Worm (Caenorhabditis elegans) whole organism, L4 larva: ENCODE measurements around the gene polk-1.

Source experiments
- D1046.2 ChIP-seq: fragments of 200-800 bp; sonication (Bioruptor generic); IDR thresholded peaks from 2 replicates; pipeline ENCODE4 v1.3.6; 2022; ENCODE audit warnings: missing genetic modification characterization, missing compliant biosample characterization
- F10B5.3 ChIP-seq: sonication (generic microtip); optimal IDR thresholded peaks from 2 replicates; lab custom pipeline; 2016; ENCODE audit warnings: mild to moderate bottlenecking, missing genetic modification characterization, missing compliant biosample characterization
- F26F4.8 ChIP-seq: fragments of 200-800 bp; sonication (Bioruptor generic); conservative IDR thresholded peaks from 2 replicates; pipeline ENCODE4 v1.3.6; 2022; ENCODE audit warnings: missing genetic modification characterization, missing compliant biosample characterization
- F37D6.2 ChIP-seq: sonication (generic microtip); optimal IDR thresholded peaks from 2 replicates; lab custom pipeline; 2016; ENCODE audit warnings: mild to moderate bottlenecking, missing genetic modification characterization, missing compliant biosample characterization
- F49E8.2 ChIP-seq: sonication (generic microtip); optimal IDR thresholded peaks from 2 replicates; lab custom pipeline; 2016; ENCODE audit warnings: missing compliant biosample characterization, mild to moderate bottlenecking, missing genetic modification characterization, borderline replicate concordance
- T20F7.1 ChIP-seq: fragments of 200-800 bp; sonication (Bioruptor generic); optimal IDR thresholded peaks from 2 replicates; lab custom pipeline; 2018; ENCODE audit warnings: mild to moderate bottlenecking, missing genetic modification characterization, missing compliant biosample characterization
- T26A8.4 ChIP-seq: fragments of 200-800 bp; sonication (Bioruptor generic); IDR thresholded peaks from 2 replicates; pipeline ENCODE4 v1.3.6; 2022; ENCODE audit warnings: missing genetic modification characterization, missing compliant biosample characterization
- Y105C5A.15 ChIP-seq: fragments of 200-800 bp; sonication (Bioruptor generic); IDR thresholded peaks from 2 replicates; pipeline ENCODE4 v1.3.6; 2022; ENCODE audit warnings: missing genetic modification characterization, missing compliant biosample characterization
- Y5F2A.4 ChIP-seq: fragments of 200-800 bp; sonication (Bioruptor generic); optimal IDR thresholded peaks from 2 replicates; lab custom pipeline; 2018; ENCODE audit warnings: mild to moderate bottlenecking, missing genetic modification characterization, missing compliant biosample characterization
- aha-1 ChIP-seq: fragments of 150-350 bp; peaks from one replicate; lab custom pipeline; 2014; ENCODE audit warnings: missing biosample characterization, missing genetic modification characterization
- arid-1 ChIP-seq: fragments of 200-800 bp; sonication (Bioruptor generic); conservative IDR thresholded peaks from 2 replicates; pipeline ENCODE4 v1.3.6; 2022; ENCODE audit warnings: missing genetic modification reagents, missing genetic modification characterization, missing compliant biosample characterization
- attf-4 ChIP-seq: sonication (generic microtip); optimal IDR thresholded peaks from 3 replicates; lab custom pipeline; 2017; ENCODE audit warnings: missing biosample characterization, missing genetic modification characterization
- ceh-32 ChIP-seq: sonication (generic microtip); optimal IDR thresholded peaks from 2 replicates; lab custom pipeline; 2016; ENCODE audit warnings: mild to moderate bottlenecking, missing genetic modification characterization, missing compliant biosample characterization; ENCODE audit not compliant: poor library complexity
- ceh-82 ChIP-seq: sonication (generic microtip); optimal IDR thresholded peaks from 2 replicates; lab custom pipeline; 2017; ENCODE audit warnings: missing biosample characterization, missing genetic modification characterization
- daf-16 ChIP-seq, 3 experiments: sonication (generic microtip); optimal IDR thresholded peaks; 2 replicates each; lab custom pipeline; 2016 to 2017; ENCODE audit warnings: missing genetic modification characterization in 3 of 3, missing genetic modification reagents in 3 of 3, mild to moderate bottlenecking in 2 of 3, missing compliant biosample characterization in 2 of 3, missing biosample characterization in 1 of 3, moderate library complexity in 1 of 3
- dmd-6 ChIP-seq: fragments of 200-800 bp; sonication (Bioruptor generic); IDR thresholded peaks from 2 replicates; pipeline ENCODE4 v1.3.6; 2022; ENCODE audit warnings: missing genetic modification reagents, missing genetic modification characterization, missing compliant biosample characterization
- dmd-8 ChIP-seq: fragments of 200-800 bp; sonication (Bioruptor generic); IDR thresholded peaks from 2 replicates; pipeline ENCODE4 v1.3.6; 2022; ENCODE audit warnings: missing genetic modification characterization, missing compliant biosample characterization
- fkh-10 ChIP-seq: fragments of 150-350 bp; optimal IDR thresholded peaks from 2 replicates; lab custom pipeline; 2014; ENCODE audit warnings: missing biosample characterization, missing genetic modification reagents, missing genetic modification characterization
- hif-1 ChIP-seq, 2 experiments: sonication (generic microtip); optimal IDR thresholded peaks; 2 replicates each; lab custom pipeline; 2016 to 2017; ENCODE audit warnings: missing compliant biosample characterization in 2 of 2, missing genetic modification characterization in 2 of 2, missing genetic modification reagents in 2 of 2, missing genotype in 2 of 2, mild to moderate bottlenecking in 1 of 2
- hlh-30 ChIP-seq: sonication (generic microtip); optimal IDR thresholded peaks from 2 replicates; lab custom pipeline; 2017; ENCODE audit warnings: antibody characterized with exemption, mild to moderate bottlenecking, missing genetic modification characterization, missing compliant biosample characterization; ENCODE audit not compliant: insufficient read depth
- lin-38 ChIP-seq: fragments of 200-800 bp; sonication (Bioruptor generic); IDR thresholded peaks from 2 replicates; pipeline ENCODE4 v1.3.6; 2022; ENCODE audit warnings: missing genetic modification reagents, missing genetic modification characterization, missing compliant biosample characterization
- lsy-2 ChIP-seq, 2 experiments: fragments of 150-350 bp in 1 of 2; sonication (generic microtip) in 1 of 2; optimal IDR thresholded peaks; 2 replicates each; lab custom pipeline; 2014 to 2017; ENCODE audit warnings: missing biosample characterization in 2 of 2, missing genetic modification characterization in 2 of 2
- madf-5 ChIP-seq, 2 experiments: fragments of 200-800 bp; sonication (Bioruptor generic); IDR thresholded peaks; 2 replicates each; pipeline ENCODE4 v1.3.6; 2022; ENCODE audit warnings: missing compliant biosample characterization in 2 of 2, missing genetic modification characterization in 2 of 2
- mdt-29 ChIP-seq: fragments of 200-800 bp; sonication (Bioruptor generic); IDR thresholded peaks from 2 replicates; pipeline ENCODE4 v1.3.6; 2022; ENCODE audit warnings: missing genetic modification reagents, missing genetic modification characterization, missing compliant biosample characterization
- mxl-2 ChIP-seq: fragments of 200-800 bp; sonication (Bioruptor generic); conservative IDR thresholded peaks from 2 replicates; pipeline ENCODE4 v1.3.6; 2022; ENCODE audit warnings: missing genetic modification reagents, missing genetic modification characterization, missing compliant biosample characterization
- mxl-3 ChIP-seq: fragments of 200-800 bp; sonication (Bioruptor generic); optimal IDR thresholded peaks from 2 replicates; lab custom pipeline; 2018; ENCODE audit warnings: mild to moderate bottlenecking, missing genetic modification characterization, missing compliant biosample characterization
- nhr-11 ChIP-seq: fragments of 150-350 bp; optimal IDR thresholded peaks from 2 replicates; lab custom pipeline; 2014; ENCODE audit warnings: missing biosample characterization, missing genetic modification characterization
- nhr-237 ChIP-seq: sonication (generic microtip); optimal IDR thresholded peaks from 2 replicates; lab custom pipeline; 2017; ENCODE audit warnings: missing biosample characterization, missing genetic modification characterization
- nhr-41 ChIP-seq: fragments of 200-800 bp; sonication (Bioruptor generic); IDR thresholded peaks from 2 replicates; pipeline ENCODE4 v1.3.6; 2022; ENCODE audit warnings: missing genetic modification reagents, missing genetic modification characterization, missing compliant biosample characterization
- nhr-42 ChIP-seq: fragments of 200-800 bp; sonication (Bioruptor generic); IDR thresholded peaks from 2 replicates; pipeline ENCODE4 v1.3.6; 2022; ENCODE audit warnings: missing genetic modification characterization, missing compliant biosample characterization
- nhr-48 ChIP-seq: sonication (generic microtip); optimal IDR thresholded peaks from 2 replicates; lab custom pipeline; 2016; ENCODE audit warnings: mild to moderate bottlenecking, missing genetic modification characterization, missing compliant biosample characterization
- nhr-6 ChIP-seq: fragments of 150-350 bp; optimal IDR thresholded peaks from 2 replicates; lab custom pipeline; 2014; ENCODE audit warnings: missing biosample characterization, missing genetic modification characterization
- nhr-76 ChIP-seq: fragments of 150-350 bp; optimal IDR thresholded peaks from 2 replicates; lab custom pipeline; 2014; ENCODE audit warnings: missing biosample characterization, missing genetic modification characterization
- php-3 ChIP-seq: fragments of 200-800 bp; sonication (Bioruptor generic); IDR thresholded peaks from 2 replicates; pipeline ENCODE4 v1.3.6; 2022; ENCODE audit warnings: missing genetic modification reagents, missing genetic modification characterization, missing compliant biosample characterization
- pqm-1 ChIP-seq: sonication (generic microtip); optimal IDR thresholded peaks from 2 replicates; lab custom pipeline; 2017; ENCODE audit warnings: missing biosample characterization, missing genetic modification characterization
- saeg-2 ChIP-seq: fragments of 200-800 bp; sonication (Bioruptor generic); IDR thresholded peaks from 2 replicates; pipeline ENCODE4 v1.3.6; 2022; ENCODE audit warnings: missing genetic modification reagents, missing genetic modification characterization, missing compliant biosample characterization
- sdz-12 ChIP-seq: fragments of 200-800 bp; sonication (Bioruptor generic); optimal IDR thresholded peaks from 2 replicates; lab custom pipeline; 2018; ENCODE audit warnings: mild to moderate bottlenecking, missing genetic modification characterization, missing compliant biosample characterization
- set-16 ChIP-seq: fragments of 200-800 bp; sonication (Bioruptor generic); IDR thresholded peaks from 2 replicates; pipeline ENCODE4 v1.3.6; 2022; ENCODE audit warnings: missing genetic modification reagents, missing genetic modification characterization, missing compliant biosample characterization
- skn-1 ChIP-seq: fragments of 150-350 bp; optimal IDR thresholded peaks from 2 replicates; lab custom pipeline; 2014; ENCODE audit warnings: missing biosample characterization, missing genetic modification characterization
- snpc-1.2 ChIP-seq: fragments of 200-800 bp; sonication (Bioruptor generic); IDR thresholded peaks from 2 replicates; pipeline ENCODE4 v1.3.6; 2022; ENCODE audit warnings: missing genetic modification reagents, missing genetic modification characterization, missing compliant biosample characterization
- spr-1 ChIP-seq: sonication (generic microtip); optimal IDR thresholded peaks from 2 replicates; lab custom pipeline; 2016; ENCODE audit warnings: mild to moderate bottlenecking, missing genetic modification characterization, missing compliant biosample characterization
- tag-97 ChIP-seq: fragments of 200-800 bp; sonication (Bioruptor generic); IDR thresholded peaks from 2 replicates; pipeline ENCODE4 v1.3.6; 2022; ENCODE audit warnings: missing genetic modification characterization, missing compliant biosample characterization
- unc-130 ChIP-seq: sonication (generic microtip); optimal IDR thresholded peaks from 2 replicates; lab custom pipeline; 2016; ENCODE audit warnings: missing genetic modification reagents, missing genetic modification characterization, missing compliant biosample characterization
- unc-62 ChIP-seq, 3 experiments: fragments of 150-350 bp in 1 of 3; sonication (generic microtip); optimal IDR thresholded peaks in 2 of 3; peaks in 1 of 3; 1 replicate in 1 of 3; 2 replicates in 2 of 3; lab custom pipeline; 2014 to 2017; ENCODE audit warnings: missing biosample characterization in 3 of 3, missing genetic modification characterization in 3 of 3, missing genetic modification reagents in 3 of 3, missing genotype in 1 of 3
- zag-1 ChIP-seq: fragments of 150-350 bp; optimal IDR thresholded peaks from 2 replicates; lab custom pipeline; 2014; ENCODE audit warnings: missing biosample characterization, missing genetic modification characterization
- zfp-3 ChIP-seq: fragments of 200-800 bp; sonication (Bioruptor generic); conservative IDR thresholded peaks from 2 replicates; pipeline ENCODE4 v1.3.6; 2022; ENCODE audit warnings: missing genetic modification reagents, missing genetic modification characterization, missing compliant biosample characterization
- ztf-11 ChIP-seq: fragments of 150-350 bp; optimal IDR thresholded peaks from 2 replicates; lab custom pipeline; 2014; ENCODE audit warnings: missing biosample characterization, missing genetic modification characterization

The polk-1 gene

ce11 chrIII:8656957-8657356 lies 28.6 kb upstream of the polk-1 start (continued):
- TF ChIP-seq snpc-1.2 (GFP tag; lab: Robert Waterston, UW) (no peak), nhr-42 (GFP tag; lab: Robert Waterston, UW) (no peak), F10B5.3 (tag; lab: Kevin White, UChicago) (no peak), tag-97 (GFP tag; lab: Robert Waterston, UW) (no peak), unc-130 (GFP tag; lab: Kevin White, UChicago) (no peak), arid-1 (no peak), pqm-1 (tag; lab: Kevin White, UChicago) (peak; percentile 78), mdt-29 (GFP tag; lab: Robert Waterston, UW) (no peak), Y105C5A.15 (no peak), aha-1 (tag; lab: Kevin White, UChicago) (peak; percentile 76), nhr-11 (tag; lab: Kevin White, UChicago) (no peak), spr-1 (tag; lab: Kevin White, UChicago) (no peak), lin-38 (GFP tag; lab: Robert Waterston, UW) (no peak), lsy-2 (tag; optimal IDR thresholded peaks at IDR 0.05; lab: Kevin White, UChicago) (peak in 1 of 2 experiments; percentile 8), madf-5 (GFP tag; IDR thresholded peaks at IDR 0.05; lab: Robert Waterston, UW) (no peak), mxl-3 (peak; percentile 33), nhr-237 (tag; lab: Kevin White, UChicago) (no peak), ceh-32 (tag; lab: Kevin White, UChicago) (no peak), nhr-6 (tag; lab: Kevin White, UChicago) (no peak), F49E8.2 (tag; lab: Kevin White, UChicago) (no peak), ztf-11 (tag; lab: Kevin White, UChicago) (no peak), T26A8.4 (no peak), attf-4 (tag; lab: Kevin White, UChicago) (no peak), sdz-12 (GFP tag; lab: Kevin White, UChicago) (no peak), Y5F2A.4 (GFP tag; lab: Kevin White, UChicago) (no peak), D1046.2 (no peak), dmd-6 (peak; percentile 93), hif-1 (tag; optimal IDR thresholded peaks at IDR 0.05; lab: Kevin White, UChicago) (no peak), php-3 (GFP tag; lab: Robert Waterston, UW) (peak; percentile 77), nhr-76 (tag; lab: Kevin White, UChicago) (no peak), F26F4.8 (no peak), nhr-41 (GFP tag; lab: Robert Waterston, UW) (no peak), set-16 (GFP tag; lab: Robert Waterston, UW) (no peak), dmd-8 (no peak), mxl-2 (peak; percentile 87)

ce11 chrIII:8656055-8656454 lies 27.7 kb upstream of the polk-1 start:
- TF ChIP-seq daf-16 (GFP tag; optimal IDR thresholded peaks at IDR 0.05; lab: Kevin White, UChicago), result no peak
- peak; percentile 37 for TF ChIP-seq daf-16 (tag; optimal IDR thresholded peaks at IDR 0.05; lab: Kevin White, UChicago)
- TF ChIP-seq zfp-3, result no peak
- no peak for TF ChIP-seq saeg-2
- TF ChIP-seq, all 104 proteins: peak for 1

- TF ChIP-seq T20F7.1 (GFP tag; lab: Kevin White, UChicago) (peak; percentile 6), unc-62 (GFP tag; optimal IDR thresholded peaks at IDR 0.05 in 1 of 2; lab: Kevin White, UChicago) (no peak), unc-62 (tag; optimal IDR thresholded peaks at IDR 0.05; lab: Kevin White, UChicago) (no peak), fkh-10 (no peak), ceh-82 (tag; lab: Kevin White, UChicago) (no peak), hlh-30 (tag; lab: Kevin White, UChicago) (peak; percentile 59), attf-4 (tag; lab: Kevin White, UChicago) (no peak), F37D6.2 (tag; lab: Kevin White, UChicago) (no peak), skn-1 (tag; lab: Kevin White, UChicago) (no peak), mxl-2 (0 out of 2 replicates have a peak, but pooled peaks have one; percentile 41), dmd-6 (peak; percentile 30; the same call in 1 of the 2 replicates), zfp-3 (no peak), nhr-48 (peak; percentile 22), tag-97 (GFP tag; lab: Robert Waterston, UW) (no peak), ceh-32 (tag; lab: Kevin White, UChicago) (no peak), zag-1 (no peak)
Observed at ce11 chrIII:8655412-8655811, 27.0 kb upstream of the polk-1 start.
